Worm (Caenorhabditis elegans) whole organism, L1 larva: ENCODE measurements around the gene F54B11.4.

ENCODE experiments used
- C04F5.9 ChIP-seq: sonication (generic microtip); optimal IDR thresholded peaks from 2 replicates; lab custom pipeline; 2016; ENCODE audit warnings: missing genetic modification characterization, missing compliant biosample characterization
- C34B4.2 ChIP-seq: sonication (generic microtip); optimal IDR thresholded peaks from 2 replicates; lab custom pipeline; 2017; ENCODE audit warnings: mild to moderate bottlenecking, missing genetic modification characterization, missing compliant biosample characterization
- F16B12.6 ChIP-seq: fragments of 150-350 bp; optimal IDR thresholded peaks from 2 replicates; lab custom pipeline; 2014; ENCODE audit warnings: missing biosample characterization, missing genetic modification characterization
- Y116A8C.19 ChIP-seq: sonication (generic microtip); optimal IDR thresholded peaks from 2 replicates; lab custom pipeline; 2016; ENCODE audit warnings: missing compliant biosample characterization, missing genetic modification characterization, borderline replicate concordance
- aly-2 ChIP-seq: fragments of 150-350 bp; optimal IDR thresholded peaks from 2 replicates; lab custom pipeline; 2014; ENCODE audit warnings: missing biosample characterization, missing genetic modification characterization
- ceh-63 ChIP-seq: fragments of 200-800 bp; sonication (Bioruptor generic); optimal IDR thresholded peaks from 2 replicates; lab custom pipeline; 2018; ENCODE audit warnings: mild to moderate bottlenecking, missing genetic modification characterization, missing compliant biosample characterization
- ceh-8 ChIP-seq: fragments of 200-800 bp; sonication (Bioruptor generic); optimal IDR thresholded peaks from 2 replicates; lab custom pipeline; 2018; ENCODE audit warnings: mild to moderate bottlenecking, missing genetic modification characterization, moderate library complexity, missing compliant biosample characterization
- ces-1 ChIP-seq: fragments of 150-350 bp; optimal IDR thresholded peaks from 2 replicates; lab custom pipeline; 2014; ENCODE audit warnings: missing biosample characterization, missing genetic modification reagents, missing genetic modification characterization
- dsc-1 ChIP-seq: sonication (generic microtip); optimal IDR thresholded peaks from 2 replicates; lab custom pipeline; 2016; ENCODE audit warnings: mild to moderate bottlenecking, missing genetic modification characterization, missing compliant biosample characterization
- efl-1 ChIP-seq, 4 experiments: fragments of 150-350 bp; optimal IDR thresholded peaks in 3 of 4; peaks in 1 of 4; 1 replicate in 1 of 4; 2 replicates in 3 of 4; lab custom pipeline; 2014; ENCODE audit warnings: missing biosample characterization in 2 of 4, missing genetic modification characterization in 2 of 4, missing genetic modification reagents in 2 of 4
- efl-3 ChIP-seq: fragments of 200-800 bp; sonication (Bioruptor generic); optimal IDR thresholded peaks from 2 replicates; lab custom pipeline; 2018; ENCODE audit warnings: mild to moderate bottlenecking, missing genetic modification characterization, missing compliant biosample characterization
- egl-13 ChIP-seq: sonication (generic microtip); optimal IDR thresholded peaks from 2 replicates; lab custom pipeline; 2016; ENCODE audit warnings: missing genotype, missing genetic modification reagents, missing genetic modification characterization, missing compliant biosample characterization
- egl-27 ChIP-seq, 2 experiments: fragments of 150-350 bp in 1 of 2; sonication (generic microtip); optimal IDR thresholded peaks; 3 replicates each; lab custom pipeline; 2017 to 2018; ENCODE audit warnings: missing biosample characterization in 2 of 2, missing genetic modification characterization in 2 of 2, missing genetic modification reagents in 2 of 2
- fkh-10 ChIP-seq: sonication (generic microtip); optimal IDR thresholded peaks from 2 replicates; lab custom pipeline; 2017; ENCODE audit warnings: missing biosample characterization, missing genetic modification reagents, missing genetic modification characterization
- fkh-4 ChIP-seq: sonication (generic microtip); optimal IDR thresholded peaks from 2 replicates; lab custom pipeline; 2016; ENCODE audit warnings: missing compliant biosample characterization, missing genetic modification characterization, borderline replicate concordance
- fos-1 ChIP-seq: fragments of 150-350 bp; optimal IDR thresholded peaks from 2 replicates; lab custom pipeline; 2014; ENCODE audit warnings: missing biosample characterization, missing genetic modification characterization
- hlh-4 ChIP-seq: sonication (generic microtip); optimal IDR thresholded peaks from 2 replicates; lab custom pipeline; 2016; ENCODE audit warnings: mild to moderate bottlenecking, missing genetic modification characterization, missing compliant biosample characterization
- jun-1 ChIP-seq: fragments of 150-350 bp; optimal IDR thresholded peaks from 2 replicates; lab custom pipeline; 2014; ENCODE audit warnings: missing biosample characterization, missing genetic modification reagents, missing genetic modification characterization
- lin-13 ChIP-seq: fragments of 150-350 bp; optimal IDR thresholded peaks from 2 replicates; lab custom pipeline; 2014; ENCODE audit warnings: missing biosample characterization, missing genetic modification reagents, missing genetic modification characterization
- lin-14 ChIP-seq: fragments of 200-800 bp; sonication (Bioruptor generic); optimal IDR thresholded peaks from 2 replicates; lab custom pipeline; 2018; ENCODE audit warnings: mild to moderate bottlenecking, missing genetic modification characterization, moderate library complexity, missing compliant biosample characterization
- lin-15B ChIP-seq: fragments of 150-350 bp; sonication (generic microtip); optimal IDR thresholded peaks from 3 replicates; lab custom pipeline; 2014; ENCODE audit warnings: missing biosample characterization, missing genetic modification characterization
- lin-39 ChIP-seq: fragments of 150-350 bp; optimal IDR thresholded peaks from 2 replicates; lab custom pipeline; 2014; ENCODE audit warnings: missing biosample characterization, missing genetic modification reagents, missing genetic modification characterization
- lir-3 ChIP-seq: sonication (generic microtip); optimal IDR thresholded peaks from 2 replicates; lab custom pipeline; 2016; ENCODE audit warnings: mild to moderate bottlenecking, missing genetic modification characterization, moderate library complexity, missing compliant biosample characterization; ENCODE audit not compliant: poor library complexity
- mdl-1 ChIP-seq, 2 experiments: fragments of 150-350 bp; optimal IDR thresholded peaks; 2 replicates each; lab custom pipeline; 2014 to 2017; ENCODE audit warnings: missing biosample characterization in 2 of 2, missing genetic modification characterization in 2 of 2, inconsistent platforms in 1 of 2
- mep-1 ChIP-seq: fragments of 150-350 bp; optimal IDR thresholded peaks from 2 replicates; lab custom pipeline; 2014; ENCODE audit warnings: missing biosample characterization, missing genetic modification characterization
- nhr-11 ChIP-seq: fragments of 150-350 bp; optimal IDR thresholded peaks from 2 replicates; lab custom pipeline; 2014; ENCODE audit warnings: missing biosample characterization, missing genetic modification characterization
- nhr-12 ChIP-seq: sonication (generic microtip); optimal IDR thresholded peaks from 2 replicates; lab custom pipeline; 2017; ENCODE audit warnings: missing biosample characterization, missing genetic modification characterization
- nhr-19 ChIP-seq: fragments of 200-800 bp; sonication (Bioruptor generic); conservative IDR thresholded peaks from 2 replicates; pipeline ENCODE4 v1.3.6; 2022; ENCODE audit warnings: missing genetic modification characterization, missing compliant biosample characterization
- nhr-20 ChIP-seq: sonication (generic microtip); optimal IDR thresholded peaks from 2 replicates; lab custom pipeline; 2016; ENCODE audit warnings: mild to moderate bottlenecking, missing genetic modification characterization, missing compliant biosample characterization
- nhr-237 ChIP-seq: fragments of 150-350 bp; optimal IDR thresholded peaks from 2 replicates; lab custom pipeline; 2014; ENCODE audit warnings: missing biosample characterization, missing genetic modification characterization
- nhr-28 ChIP-seq: fragments of 150-350 bp; optimal IDR thresholded peaks from 2 replicates; lab custom pipeline; 2014; ENCODE audit warnings: missing biosample characterization, missing genetic modification characterization
- nhr-47 ChIP-seq: sonication (generic microtip); optimal IDR thresholded peaks from 2 replicates; lab custom pipeline; 2016; ENCODE audit warnings: mild to moderate bottlenecking, missing genetic modification characterization, moderate library complexity, missing compliant biosample characterization
- nhr-71 ChIP-seq: sonication (generic microtip); optimal IDR thresholded peaks from 2 replicates; lab custom pipeline; 2016; ENCODE audit warnings: mild to moderate bottlenecking, missing genetic modification characterization, moderate library complexity, missing compliant biosample characterization
- nhr-76 ChIP-seq: sonication (generic microtip); optimal IDR thresholded peaks from 2 replicates; lab custom pipeline; 2017; ENCODE audit warnings: missing biosample characterization, missing genetic modification characterization
- nhr-84 ChIP-seq: sonication (generic microtip); optimal IDR thresholded peaks from 2 replicates; lab custom pipeline; 2017; ENCODE audit warnings: missing biosample characterization, missing genetic modification characterization
- nhr-90 ChIP-seq: sonication (generic microtip); optimal IDR thresholded peaks from 2 replicates; lab custom pipeline; 2016; ENCODE audit warnings: mild to moderate bottlenecking, missing genetic modification characterization, missing compliant biosample characterization; ENCODE audit not compliant: poor library complexity
- pag-3 ChIP-seq: sonication (generic microtip); optimal IDR thresholded peaks from 2 replicates; lab custom pipeline; 2017; ENCODE audit warnings: missing genetic modification characterization, mild to moderate bottlenecking, missing compliant biosample characterization, antibody characterized with exemption, borderline replicate concordance; ENCODE audit not compliant: insufficient read depth
- pax-3 ChIP-seq: fragments of 200-800 bp; sonication (Bioruptor generic); optimal IDR thresholded peaks from 2 replicates; lab custom pipeline; 2018; ENCODE audit warnings: mild to moderate bottlenecking, missing genetic modification characterization, moderate library complexity, missing compliant biosample characterization
- pqm-1 ChIP-seq: sonication (generic microtip); optimal IDR thresholded peaks from 3 replicates; lab custom pipeline; 2017; ENCODE audit warnings: missing biosample characterization, missing genetic modification characterization
- rnt-1 ChIP-seq: sonication (generic microtip); optimal IDR thresholded peaks from 2 replicates; lab custom pipeline; 2016; ENCODE audit warnings: mild to moderate bottlenecking, missing genetic modification characterization, moderate library complexity, missing compliant biosample characterization
- tbx-2 ChIP-seq: sonication (generic microtip); optimal IDR thresholded peaks from 2 replicates; lab custom pipeline; 2016; ENCODE audit warnings: missing genetic modification characterization, missing compliant biosample characterization
- unc-130 ChIP-seq: fragments of 150-350 bp; optimal IDR thresholded peaks from 2 replicates; lab custom pipeline; 2017; ENCODE audit warnings: missing biosample characterization, missing genetic modification characterization, inconsistent platforms
- unc-62 ChIP-seq: fragments of 150-350 bp; optimal IDR thresholded peaks from 2 replicates; lab custom pipeline; 2014; ENCODE audit warnings: missing biosample characterization, missing genetic modification reagents, missing genetic modification characterization
- unc-86 ChIP-seq: sonication (generic microtip); optimal IDR thresholded peaks from 2 replicates; lab custom pipeline; 2016; ENCODE audit warnings: missing genetic modification characterization, missing compliant biosample characterization
- vab-15 ChIP-seq: sonication (generic microtip); optimal IDR thresholded peaks from 2 replicates; lab custom pipeline; 2017; ENCODE audit warnings: missing genotype, mild to moderate bottlenecking, missing genetic modification characterization, missing compliant biosample characterization
- xbp-1 ChIP-seq: sonication (generic microtip); optimal IDR thresholded peaks from 2 replicates; lab custom pipeline; 2016; ENCODE audit warnings: missing genetic modification characterization, missing compliant biosample characterization
- zip-4 ChIP-seq: fragments of 200-800 bp; sonication (Bioruptor generic); optimal IDR thresholded peaks from 2 replicates; lab custom pipeline; 2018; ENCODE audit warnings: mild to moderate bottlenecking, missing genetic modification characterization, moderate library complexity, missing compliant biosample characterization

The F54B11.4 gene

DNA sequence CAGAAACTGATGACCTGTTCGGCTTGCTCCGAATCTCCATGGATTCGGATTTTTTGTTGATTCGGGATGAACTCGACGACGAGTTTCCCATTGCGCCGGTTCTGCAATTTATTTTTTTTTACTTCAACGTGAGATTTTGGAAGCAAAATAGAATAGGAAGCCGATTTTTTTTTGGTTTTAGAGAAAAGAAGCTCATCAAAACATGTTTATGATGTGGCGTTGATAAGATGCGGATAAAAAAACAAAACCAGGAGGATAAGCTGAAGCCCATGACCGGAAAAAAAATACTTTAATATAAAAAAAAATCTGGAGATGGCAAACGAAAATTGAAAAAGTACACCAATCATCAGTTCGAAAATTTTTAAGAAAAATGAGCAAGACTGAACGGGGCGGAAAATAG lies 36.4 kb upstream of the F54B11.4 start, which contains the start of gene glb-20:
TSS of gene glb-20 (minus strand) at position 101 of the 400 bp plus-strand sequence.
- TF ChIP-seq vab-15 (tag; lab: Kevin White, UChicago), result no peak
- TF ChIP-seq pax-3, result no peak
- TF ChIP-seq nhr-237 (tag; lab: Kevin White, UChicago), result no peak
- TF ChIP-seq pqm-1 (tag; lab: Kevin White, UChicago), result no peak
- TF ChIP-seq mep-1 (tag; lab: Kevin White, UChicago), result no peak
- TF ChIP-seq egl-13 (tag; lab: Kevin White, UChicago), result no peak
- no peak for TF ChIP-seq nhr-90

DNA sequence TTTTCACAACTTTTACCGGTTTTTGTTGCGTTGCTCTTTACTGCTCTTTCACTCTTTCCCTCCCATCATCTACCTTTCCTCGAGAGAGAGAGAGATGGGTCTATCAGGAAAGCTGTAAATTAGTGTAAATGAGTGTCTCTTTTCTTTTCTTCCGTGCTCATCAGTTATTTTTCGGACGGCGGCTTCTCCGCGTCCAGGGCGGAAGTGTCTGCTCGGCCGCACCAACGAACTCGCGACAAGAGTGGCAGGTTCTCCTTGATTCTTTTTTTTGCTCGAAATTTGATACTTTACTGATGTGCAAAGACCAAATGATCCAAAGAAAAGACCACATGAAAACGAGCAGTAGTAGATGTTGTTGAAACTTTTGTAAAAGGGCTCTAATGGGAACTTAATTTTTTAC lies 33.8 kb upstream of the F54B11.4 start:
- TF ChIP-seq ceh-8 (GFP tag; lab: Kevin White, UChicago) (no peak), rnt-1 (tag; lab: Kevin White, UChicago) (peak; percentile 31), nhr-71 (tag; lab: Kevin White, UChicago) (peak; percentile 41), lin-14 (GFP tag; lab: Kevin White, UChicago) (peak; percentile 70), efl-3 (no peak), fkh-4 (tag; lab: Kevin White, UChicago) (no peak)

DNA sequence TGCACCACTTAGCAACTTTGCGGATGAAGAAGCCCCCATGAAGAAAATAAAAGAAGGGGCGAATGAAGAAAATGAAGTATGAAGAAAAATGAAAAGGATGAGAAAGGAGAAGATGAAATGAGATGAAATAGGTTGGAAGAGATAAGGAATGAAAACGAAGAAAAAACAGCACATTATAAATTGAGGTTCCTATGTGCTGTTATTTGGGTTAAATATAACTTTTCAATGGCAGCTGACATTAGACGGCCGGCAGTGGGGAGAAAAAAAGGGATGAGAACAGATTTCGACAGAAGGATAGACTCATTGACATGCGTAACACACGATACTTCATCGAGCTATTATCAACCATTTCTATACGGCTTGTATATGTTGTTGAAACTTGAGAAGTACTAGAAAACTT lies 30.5 kb upstream of the F54B11.4 start:
- TF ChIP-seq jun-1 (tag; lab: Kevin White, UChicago) (no peak), efl-1 (optimal IDR thresholded peaks at IDR 0.05; lab: Kevin White, UChicago) (no peak), efl-1 (GFP tag; optimal IDR thresholded peaks at IDR 0.05 in 1 of 2; lab: Kevin White, UChicago) (no peak), nhr-47 (tag; lab: Kevin White, UChicago) (no peak), nhr-19 (GFP tag; lab: Robert Waterston, UW) (peak; percentile 14), nhr-90 (no peak), F16B12.6 (tag; lab: Kevin White, UChicago) (no peak), nhr-71 (tag; lab: Kevin White, UChicago) (peak; percentile 62), rnt-1 (tag; lab: Kevin White, UChicago) (peak; percentile 49), pag-3 (tag; lab: Kevin White, UChicago) (peak; percentile 62), nhr-28 (no peak), aly-2 (no peak), C34B4.2 (no peak), nhr-20 (tag; lab: Kevin White, UChicago) (peak; percentile 7), lin-13 (GFP tag; lab: Kevin White, UChicago) (no peak), dsc-1 (tag; lab: Kevin White, UChicago) (no peak), ces-1 (GFP tag; lab: Kevin White, UChicago) (no peak), lin-15B (no peak), unc-86 (no peak), zip-4 (GFP tag; lab: Kevin White, UChicago) (no peak), fos-1 (tag; lab: Kevin White, UChicago) (no peak), Y116A8C.19 (no peak), ceh-63 (no peak), mdl-1 (tag; optimal IDR thresholded peaks at IDR 0.05; lab: Kevin White, UChicago) (no peak), egl-27 (tag; optimal IDR thresholded peaks at IDR 0.05; lab: Kevin White, UChicago) (no peak), lir-3 (tag; lab: Kevin White, UChicago) (no peak), nhr-237 (tag; lab: Kevin White, UChicago) (no peak), egl-13 (tag; lab: Kevin White, UChicago) (no peak), lin-39 (tag; lab: Kevin White, UChicago) (peak; percentile 32), ceh-8 (GFP tag; lab: Kevin White, UChicago) (no peak), fkh-10 (no peak), nhr-11 (tag; lab: Kevin White, UChicago) (no peak), lin-14 (GFP tag; lab: Kevin White, UChicago) (no peak), C04F5.9 (tag; lab: Kevin White, UChicago) (no peak), unc-130 (tag; lab: Kevin White, UChicago) (no peak), nhr-12 (tag; lab: Kevin White, UChicago) (no peak), vab-15 (tag; lab: Kevin White, UChicago) (no peak), pqm-1 (tag; lab: Kevin White, UChicago) (no peak), nhr-84 (tag; lab: Kevin White, UChicago) (no peak), hlh-4 (tag; lab: Kevin White, UChicago) (no peak), nhr-76 (no peak), xbp-1 (tag; lab: Kevin White, UChicago) (no peak), unc-62 (no peak), tbx-2 (tag; lab: Kevin White, UChicago) (no peak)
